Worm (Caenorhabditis elegans) whole organism, young adult: ENCODE measurements around the gene F36H5.12.

Experiments
- B0035.1 ChIP-seq: sonication (generic microtip); optimal IDR thresholded peaks from 2 replicates; lab custom pipeline; 2016; ENCODE audit warnings: missing genetic modification characterization, mild to moderate bottlenecking, missing compliant biosample characterization, missing genotype, missing genetic modification reagents
- C06A6.2 ChIP-seq: fragments of 200-800 bp; sonication (Bioruptor generic); conservative IDR thresholded peaks from 2 replicates; pipeline ENCODE4 v1.3.6; 2022; ENCODE audit warnings: missing genetic modification characterization, missing compliant biosample characterization
- F39B2.1 ChIP-seq: fragments of 200-800 bp; sonication (Bioruptor generic); IDR thresholded peaks from 2 replicates; pipeline ENCODE4 v1.3.6; 2022; ENCODE audit warnings: missing genetic modification reagents, missing genetic modification characterization, missing compliant biosample characterization
- athp-1 ChIP-seq: sonication (generic microtip); optimal IDR thresholded peaks from 2 replicates; lab custom pipeline; 2017; ENCODE audit warnings: mild to moderate bottlenecking, missing genetic modification characterization, missing compliant biosample characterization
- chd-7 ChIP-seq: sonication (generic microtip); optimal IDR thresholded peaks from 2 replicates; lab custom pipeline; 2016; ENCODE audit warnings: mild to moderate bottlenecking, missing genetic modification characterization, moderate library complexity, missing compliant biosample characterization
- madf-10 ChIP-seq: sonication (generic microtip); optimal IDR thresholded peaks from 2 replicates; lab custom pipeline; 2016; ENCODE audit warnings: mild to moderate bottlenecking, missing genetic modification characterization, missing compliant biosample characterization
- madf-3 ChIP-seq: fragments of 200-800 bp; sonication (Bioruptor generic); IDR thresholded peaks from 2 replicates; pipeline ENCODE4 v1.3.6; 2022; ENCODE audit warnings: missing genetic modification reagents, missing genetic modification characterization, missing compliant biosample characterization
- mcd-1 ChIP-seq: fragments of 200-800 bp; sonication (Bioruptor generic); IDR thresholded peaks from 2 replicates; pipeline ENCODE4 v1.3.6; 2022; ENCODE audit warnings: missing genetic modification reagents, missing genetic modification characterization, missing compliant biosample characterization
- snpc-4 ChIP-seq, 5 experiments: fragments of 150-350 bp in 1 of 5; sonication (generic microtip) in 4 of 5; optimal IDR thresholded peaks; 2 replicates each; lab custom pipeline; 2014 to 2018; ENCODE audit warnings: missing genetic modification characterization in 5 of 5, missing biosample characterization in 3 of 5, antibody characterized with exemption in 2 of 5, mild to moderate bottlenecking in 2 of 5, missing compliant biosample characterization in 2 of 5, missing genotype in 2 of 5, moderate library complexity in 2 of 5, missing genetic modification reagents in 1 of 5
- tlf-1 ChIP-seq: fragments of 200-800 bp; sonication (Bioruptor generic); optimal IDR thresholded peaks from 2 replicates; lab custom pipeline; 2018; ENCODE audit warnings: mild to moderate bottlenecking, missing genetic modification characterization, missing compliant biosample characterization
- unc-62 ChIP-seq: fragments of 150-350 bp; optimal IDR thresholded peaks from 2 replicates; lab custom pipeline; 2014; ENCODE audit warnings: missing biosample characterization, missing genetic modification reagents, missing genetic modification characterization
- xnd-1 ChIP-seq: sonication (generic microtip); optimal IDR thresholded peaks from 2 replicates; lab custom pipeline; 2016; ENCODE audit warnings: missing genotype, missing genetic modification reagents, missing genetic modification characterization, missing compliant biosample characterization
- zfh-2 ChIP-seq: fragments of 200-800 bp; sonication (Bioruptor generic); conservative IDR thresholded peaks from 2 replicates; pipeline ENCODE4 v1.3.6; 2022; ENCODE audit warnings: missing genetic modification reagents, missing genetic modification characterization, missing compliant biosample characterization

- TF ChIP-seq madf-3 (GFP tag; lab: Robert Waterston, UW) (no peak), madf-10 (tag; lab: Kevin White, UChicago) (no peak), B0035.1 (tag; lab: Kevin White, UChicago) (no peak), C06A6.2 (GFP tag; lab: Robert Waterston, UW) (no peak), F39B2.1 (GFP tag; lab: Robert Waterston, UW) (no peak), tlf-1 (GFP tag; lab: Kevin White, UChicago) (no peak), mcd-1 (no peak), athp-1 (no peak), chd-7 (tag; lab: Kevin White, UChicago) (no peak), snpc-4 (GFP tag; optimal IDR thresholded peaks at IDR 0.05; lab: Kevin White, UChicago) (no peak), snpc-4 (tag; optimal IDR thresholded peaks at IDR 0.05; lab: Kevin White, UChicago) (no peak), unc-62 (GFP tag; lab: Kevin White, UChicago) (no peak), zfh-2 (GFP tag; lab: Robert Waterston, UW) (no peak), xnd-1 (no peak)
Measured at ce11 chrII:1742535-1742934, at the start of gene F36H5.12.
